Worm (Caenorhabditis elegans) whole organism, midembryonic: ENCODE results near the gene pct-1.

Experiments
- T22C8.4 ChIP-seq: fragments of 200-800 bp; sonication (Bioruptor generic); IDR thresholded peaks from 2 replicates; pipeline ENCODE4 v1.3.6; 2022; ENCODE audit warnings: missing genetic modification characterization, missing compliant biosample characterization
- cog-1 ChIP-seq: sonication (generic microtip); optimal IDR thresholded peaks from 2 replicates; lab custom pipeline; 2016; ENCODE audit warnings: missing genetic modification characterization, missing compliant biosample characterization
- flt-1 ChIP-seq: fragments of 200-800 bp; sonication (Bioruptor generic); IDR thresholded peaks from 2 replicates; pipeline ENCODE4 v1.3.6; 2022; ENCODE audit warnings: missing genetic modification characterization, missing compliant biosample characterization
- klf-2 ChIP-seq: fragments of 200-800 bp; sonication (Bioruptor generic); conservative IDR thresholded peaks from 2 replicates; pipeline ENCODE4 v1.3.6; 2022; ENCODE audit warnings: missing genetic modification reagents, missing genetic modification characterization, missing compliant biosample characterization
- med-1 ChIP-seq: sonication (generic microtip); optimal IDR thresholded peaks from 2 replicates; lab custom pipeline; 2017; ENCODE audit warnings: missing genetic modification characterization, mild to moderate bottlenecking, missing compliant biosample characterization, antibody characterized with exemption, missing genetic modification reagents; ENCODE audit not compliant: insufficient read depth
- ref-1 ChIP-seq: fragments of 200-800 bp; sonication (Bioruptor generic); conservative IDR thresholded peaks from 2 replicates; pipeline ENCODE4 v1.3.6; 2022; ENCODE audit warnings: missing genetic modification reagents, missing genetic modification characterization, missing compliant biosample characterization
- tab-1 ChIP-seq: fragments of 200-800 bp; sonication (Bioruptor generic); IDR thresholded peaks from 2 replicates; pipeline ENCODE4 v1.3.6; 2022; ENCODE audit warnings: missing genetic modification characterization, missing compliant biosample characterization
- ztf-23 ChIP-seq: fragments of 200-800 bp; sonication (Bioruptor generic); IDR thresholded peaks from 2 replicates; pipeline ENCODE4 v1.3.6; 2022; ENCODE audit warnings: missing genetic modification reagents, missing genetic modification characterization, missing compliant biosample characterization
- ztf-29 ChIP-seq: fragments of 200-800 bp; sonication (Bioruptor generic); IDR thresholded peaks from 2 replicates; pipeline ENCODE4 v1.3.6; 2022; ENCODE audit warnings: missing genetic modification reagents, missing genetic modification characterization, missing compliant biosample characterization

Gene pct-1

ce11 chrIV:8226474-8226873 is 50.2 kb downstream of the pct-1 start:
- TF ChIP-seq tab-1 (no peak), T22C8.4 (GFP tag; lab: Robert Waterston, UW) (no peak), ztf-23 (GFP tag; lab: Robert Waterston, UW) (no peak), ref-1 (no peak), klf-2 (GFP tag; lab: Robert Waterston, UW) (no peak), med-1 (GFP tag; lab: Kevin White, UChicago) (no peak), cog-1 (tag; lab: Kevin White, UChicago) (no peak)

ce11 chrIV:8229523-8229922 is 53.2 kb downstream of the pct-1 start:
- TF ChIP-seq klf-2 (GFP tag; lab: Robert Waterston, UW) (no peak), ztf-29 (GFP tag; lab: Robert Waterston, UW) (no peak), ztf-23 (GFP tag; lab: Robert Waterston, UW) (0 out of 2 replicates have a peak, but pooled peaks have one; percentile 54), flt-1 (GFP tag; lab: Robert Waterston, UW) (0 out of 2 replicates have a peak, but pooled peaks have one; percentile 28), med-1 (GFP tag; lab: Kevin White, UChicago) (no peak), cog-1 (tag; lab: Kevin White, UChicago) (peak; percentile 66), T22C8.4 (GFP tag; lab: Robert Waterston, UW) (no peak), tab-1 (no peak), ref-1 (no peak)

ce11 chrIV:8232428-8232827 is 56.1 kb downstream of the pct-1 start:
- no peak for TF ChIP-seq klf-2 (GFP tag; lab: Robert Waterston, UW)
- TF ChIP-seq cog-1 (tag; lab: Kevin White, UChicago) = no peak
- TF ChIP-seq T22C8.4 (GFP tag; lab: Robert Waterston, UW) = no peak
- TF ChIP-seq tab-1 = no peak
- no peak for TF ChIP-seq flt-1 (GFP tag; lab: Robert Waterston, UW)
- TF ChIP-seq ref-1 = no peak
- TF ChIP-seq med-1 (GFP tag; lab: Kevin White, UChicago) = no peak
- TF ChIP-seq ztf-29 (GFP tag; lab: Robert Waterston, UW) = no peak
- no peak for TF ChIP-seq ztf-23 (GFP tag; lab: Robert Waterston, UW)

- TF ChIP-seq ztf-29 (GFP tag; lab: Robert Waterston, UW) (no peak), med-1 (GFP tag; lab: Kevin White, UChicago) (no peak), cog-1 (tag; lab: Kevin White, UChicago) (no peak), T22C8.4 (GFP tag; lab: Robert Waterston, UW) (no peak), ztf-23 (GFP tag; lab: Robert Waterston, UW) (no peak), klf-2 (GFP tag; lab: Robert Waterston, UW) (no peak), flt-1 (GFP tag; lab: Robert Waterston, UW) (no peak), tab-1 (no peak)
Observed at ce11 chrIV:8233268-8233667, 57.0 kb downstream of the pct-1 start.

ce11 chrIV:8234088-8234496 is 57.8 kb downstream of the pct-1 start:
- no peak for TF ChIP-seq med-1 (GFP tag; lab: Kevin White, UChicago)

- no peak for TF ChIP-seq tab-1
- TF ChIP-seq klf-2 (GFP tag; lab: Robert Waterston, UW) = no peak
- TF ChIP-seq ref-1 = no peak
- TF ChIP-seq ztf-29 (GFP tag; lab: Robert Waterston, UW) = no peak
- no peak for TF ChIP-seq flt-1 (GFP tag; lab: Robert Waterston, UW)
- TF ChIP-seq ztf-23 (GFP tag; lab: Robert Waterston, UW) = no peak
- no peak for TF ChIP-seq cog-1 (tag; lab: Kevin White, UChicago)
- TF ChIP-seq med-1 (GFP tag; lab: Kevin White, UChicago) = no peak
- no peak for TF ChIP-seq T22C8.4 (GFP tag; lab: Robert Waterston, UW)
Observed at ce11 chrIV:8235114-8235686, 58.9 kb downstream of the pct-1 start.

- no peak for TF ChIP-seq flt-1 (GFP tag; lab: Robert Waterston, UW)
Observed at ce11 chrIV:8236502-8236901, 60.2 kb downstream of the pct-1 start, which contains the start of gene nhr-66. Gene nhr-66 (minus strand): TSS chrIV:8236602.
